Worm (Caenorhabditis elegans): Measurements from ENCODE around the gene F26F12.2.

DNA sequence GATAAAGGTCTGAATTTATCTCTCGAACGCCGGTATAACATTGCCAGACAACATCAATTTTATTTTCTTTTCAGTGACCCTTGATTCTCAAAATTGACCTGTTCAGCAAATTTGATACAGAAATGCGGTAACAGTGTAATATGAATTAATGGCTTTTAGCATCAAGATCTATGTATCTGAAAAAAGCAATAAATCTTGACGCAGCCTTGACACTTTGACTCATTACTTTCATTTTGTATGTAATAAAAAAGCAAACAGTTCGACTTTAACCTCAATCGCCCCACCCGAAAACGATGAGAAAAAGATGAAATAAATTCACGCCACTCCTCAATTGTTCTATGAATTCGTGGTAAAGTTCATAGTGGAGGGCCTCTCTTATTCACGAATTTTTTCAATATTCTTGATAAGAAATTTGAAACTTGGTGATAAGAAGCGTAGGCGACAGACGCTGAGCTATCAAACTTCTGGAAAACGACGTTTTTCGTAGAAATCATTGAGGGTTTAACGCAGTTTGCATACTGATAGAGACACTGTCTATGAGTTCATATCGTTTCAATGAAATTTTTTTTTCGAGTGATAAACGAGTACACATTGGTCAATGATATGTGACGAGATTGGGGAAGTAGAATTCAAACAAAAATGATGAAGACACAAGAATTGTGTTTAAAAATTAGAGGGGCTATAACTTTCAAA is 16.8 kb downstream of the F26F12.2 start:
- TF ChIP-seq pha-4 (tag; optimal IDR thresholded peaks at IDR 0.05): no peak
- TF ChIP-seq lin-13 (tag; optimal IDR thresholded peaks at IDR 0.05): no peak
- no peak for TF ChIP-seq nhr-237 (tag; optimal IDR thresholded peaks at IDR 0.05)
- no peak for TF ChIP-seq ces-1 (GFP tag; optimal IDR thresholded peaks at IDR 0.05)
- no peak for TF ChIP-seq unc-39 (tag; optimal IDR thresholded peaks at IDR 0.05)
- TF ChIP-seq ztf-11 (tag; optimal IDR thresholded peaks at IDR 0.05): no peak
- no peak for TF ChIP-seq nhr-12 (tag; optimal IDR thresholded peaks at IDR 0.05)
- TF ChIP-seq blmp-1 (tag; optimal IDR thresholded peaks at IDR 0.05): no peak
- no peak for TF ChIP-seq mab-5 (tag; optimal IDR thresholded peaks at IDR 0.05)
